Fruit fly (Drosophila melanogaster) whole organism, embryonic: ENCODE data around the gene CG12990.

Experiments used
- CG13296 ChIP-seq: fragments of 200-800 bp; sonication (Bioruptor generic); optimal IDR thresholded peaks from 3 replicates; lab custom pipeline; 2018; ENCODE audit warnings: missing biosample characterization, mild to moderate bottlenecking, missing genetic modification characterization
- CG18011 ChIP-seq: fragments of 200-800 bp; sonication (Bioruptor generic); optimal IDR thresholded peaks from 2 replicates; lab custom pipeline; 2017; ENCODE audit warnings: missing biosample characterization, missing genetic modification characterization, mild to moderate bottlenecking, moderate library complexity, missing genotype
- CG8359 ChIP-seq: fragments of 200-800 bp; sonication (Bioruptor generic); optimal IDR thresholded peaks from 2 replicates; lab custom pipeline; 2017; ENCODE audit warnings: missing biosample characterization, mild to moderate bottlenecking, missing genetic modification characterization, borderline replicate concordance
- Hmx ChIP-seq: fragments of 200-800 bp; sonication (Bioruptor generic); optimal IDR thresholded peaks from 2 replicates; lab custom pipeline; 2016; ENCODE audit warnings: missing biosample characterization, missing genetic modification characterization
- gce ChIP-seq: fragments of 200-800 bp; sonication (Bioruptor generic); IDR thresholded peaks from 3 replicates; pipeline ENCODE4 v1.3.6; 2022; ENCODE audit warnings: missing biosample characterization, missing genetic modification characterization
- lola ChIP-seq, 3 experiments: fragments of >200 bp in 2 of 3; fragments of 200-800 bp in 1 of 3; sonication (Bioruptor generic) in 1 of 3; optimal IDR thresholded peaks; 2 replicates each; lab custom pipeline; 2017 to 2019; ENCODE audit warnings: missing biosample characterization in 3 of 3, missing genetic modification characterization in 3 of 3, mild to moderate bottlenecking in 1 of 3, moderate library complexity in 1 of 3

DNA sequence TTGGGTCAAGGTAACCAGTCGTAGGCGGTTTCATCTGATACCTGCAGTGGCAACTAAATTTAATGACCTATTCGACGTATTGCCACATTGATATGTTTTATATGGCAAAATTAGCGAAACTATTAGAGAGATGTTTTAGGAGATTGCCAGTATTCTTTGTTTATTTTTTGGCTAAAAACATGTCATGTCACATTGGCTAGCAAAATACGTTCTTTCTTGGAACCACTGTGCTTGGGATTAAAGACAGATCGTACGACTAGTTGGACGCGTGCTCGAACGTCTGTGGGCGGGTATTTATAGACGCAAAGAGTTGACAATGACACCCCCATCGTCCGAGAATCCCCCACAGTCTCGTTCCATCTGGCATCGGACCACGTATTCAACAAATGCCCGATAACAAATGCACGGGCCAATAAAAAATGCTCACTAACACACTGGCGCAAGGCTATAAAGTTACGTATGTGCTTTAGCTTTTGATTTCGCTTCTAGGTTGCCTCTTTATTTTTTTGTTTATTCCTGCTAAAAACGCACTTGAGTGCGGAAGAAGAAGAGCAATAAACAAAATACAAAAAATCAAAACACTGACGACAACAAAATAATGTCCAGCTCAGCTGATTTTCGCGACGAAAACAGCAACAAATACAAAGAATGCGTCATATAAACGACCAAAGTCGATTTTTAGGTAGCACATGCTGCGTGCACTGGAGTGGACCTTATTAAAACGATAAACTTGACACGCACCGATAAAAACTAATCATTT, 47.3 kb downstream of the CG12990 start:
- no peak for TF ChIP-seq CG18011 (GFP tag; lab: Kevin White, UChicago)
- TF ChIP-seq CG8359 (GFP tag; lab: Kevin White, UChicago): no peak
- TF ChIP-seq Hmx (GFP tag; lab: Kevin White, UChicago): no peak
- TF ChIP-seq lola (GFP tag; optimal IDR thresholded peaks at IDR 0.05; lab: Kevin White, UChicago): no peak
- TF ChIP-seq CG13296: no peak
- no peak; the same call in 2 of the 3 replicates for TF ChIP-seq gce (GFP tag; lab: Robert Waterston, UW)
